Worm (Caenorhabditis elegans): ENCODE results near the gene mapk-15.
A peak's percentile ranks its signal among the peaks of the same experiment; 100 is the strongest.

The mapk-15 gene

DNA sequence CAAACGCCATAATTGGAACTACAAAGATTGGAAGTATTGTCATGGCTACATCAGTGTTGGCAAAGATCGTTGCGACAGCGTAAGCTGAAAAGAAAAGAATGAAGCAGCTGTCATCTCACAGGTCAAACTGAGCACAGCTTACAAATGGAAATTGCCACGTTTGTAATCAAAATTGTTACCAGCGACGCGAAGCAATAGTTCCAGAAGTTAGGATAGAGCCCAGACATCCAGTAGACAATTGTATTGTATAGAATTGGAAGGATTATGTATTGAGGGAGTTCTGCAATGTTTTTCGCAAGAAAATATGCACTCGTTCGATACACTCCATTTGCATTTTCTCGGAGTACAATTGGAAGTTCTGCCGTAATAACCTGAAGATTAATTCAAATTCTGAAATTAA is 17.7 kb downstream of the mapk-15 start:
- no peak for TF ChIP-seq him-1 (tag; optimal IDR thresholded peaks at IDR 0.05)
- TF ChIP-seq W03F9.2 (tag; optimal IDR thresholded peaks at IDR 0.05), result no peak
- TF ChIP-seq dao-5 (tag; optimal IDR thresholded peaks at IDR 0.05), result no peak

DNA sequence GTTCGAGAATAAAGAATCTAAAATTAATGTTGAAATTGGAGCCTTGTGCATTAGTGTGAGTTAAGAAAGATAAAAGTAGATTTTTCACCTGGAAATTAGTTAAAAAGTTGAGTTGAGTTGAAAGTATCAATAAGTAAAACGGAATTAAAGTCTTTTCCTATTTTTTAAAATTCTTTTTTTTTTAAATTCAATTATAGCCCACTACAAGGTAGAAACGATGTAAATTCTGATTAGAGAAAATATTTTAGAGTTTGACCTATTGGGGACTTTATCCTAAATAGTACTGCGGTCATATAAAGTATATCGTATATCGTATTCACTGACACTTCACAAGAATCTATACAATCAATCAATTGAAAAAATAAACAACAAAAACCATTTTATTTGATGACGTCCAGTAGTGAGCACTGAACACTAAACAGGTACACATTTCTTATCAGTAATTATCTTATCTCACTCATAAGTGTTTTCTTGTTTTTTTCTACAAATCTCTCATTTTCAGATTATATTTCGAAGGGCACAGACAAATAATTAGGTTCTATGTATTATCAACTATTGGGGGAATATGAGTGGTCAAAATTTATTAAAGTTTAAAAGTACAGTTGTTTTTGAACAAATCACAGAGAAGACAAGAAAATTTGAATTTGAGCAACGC is 20.2 kb downstream of the mapk-15 start, which contains the start of gene wht-1:
TSS of gene wht-1 (minus strand) at position 51 of the 655 bp plus-strand sequence.
- TF ChIP-seq him-1 (tag; optimal IDR thresholded peaks at IDR 0.05) (no peak), W03F9.2 (tag; optimal IDR thresholded peaks at IDR 0.05) (no peak), dao-5 (tag; optimal IDR thresholded peaks at IDR 0.05) (no peak)

DNA sequence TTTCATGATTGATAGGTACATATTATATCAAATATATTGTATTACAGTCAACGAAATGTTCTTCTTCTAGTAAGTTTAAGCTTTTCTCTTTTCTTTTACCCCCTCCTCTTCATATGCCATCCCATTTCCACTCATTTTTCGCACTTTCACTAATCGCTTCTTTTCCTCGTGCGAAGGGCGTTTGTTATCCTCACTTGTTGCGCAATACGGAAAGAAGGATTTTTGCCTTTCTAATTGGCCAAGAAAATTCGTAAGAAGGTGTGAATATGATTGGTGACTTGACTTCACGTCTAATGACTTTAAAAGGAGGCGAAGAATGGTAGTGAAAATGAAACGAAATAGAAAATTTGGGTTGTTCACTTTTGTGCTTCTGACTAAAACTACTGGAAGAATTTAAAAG is 28.0 kb downstream of the mapk-15 start:
- TF ChIP-seq W03F9.2 (tag; optimal IDR thresholded peaks at IDR 0.05), result no peak
- no peak for TF ChIP-seq him-1 (tag; optimal IDR thresholded peaks at IDR 0.05)
- TF ChIP-seq dao-5 (tag; optimal IDR thresholded peaks at IDR 0.05), result no peak

DNA sequence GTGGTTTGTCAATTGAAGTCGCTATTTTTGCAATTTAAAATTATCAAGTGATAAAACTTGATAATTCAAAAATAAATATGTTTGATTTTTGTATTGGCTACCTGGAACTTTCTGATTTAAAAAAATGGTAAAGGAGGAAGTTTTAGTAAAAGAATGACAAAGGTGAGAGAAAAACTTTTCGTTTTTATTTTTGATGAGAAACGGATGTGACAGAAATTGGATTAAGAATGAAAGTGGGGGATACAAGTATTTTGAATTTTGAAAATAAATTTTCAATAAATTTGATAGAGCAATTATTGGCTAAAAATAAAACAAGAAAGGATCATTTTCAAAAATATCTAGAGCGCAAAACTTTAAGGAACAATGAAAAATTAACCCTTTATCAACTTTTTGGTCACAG is 35.1 kb downstream of the mapk-15 start, which contains the start of gene C05D10.4:
TSS of gene C05D10.4 (minus strand) at position 101 of the 400 bp plus-strand sequence.
- TF ChIP-seq him-1 (tag; optimal IDR thresholded peaks at IDR 0.05) (no peak), W03F9.2 (tag; optimal IDR thresholded peaks at IDR 0.05) (no peak), dao-5 (tag; optimal IDR thresholded peaks at IDR 0.05) (no peak)

DNA sequence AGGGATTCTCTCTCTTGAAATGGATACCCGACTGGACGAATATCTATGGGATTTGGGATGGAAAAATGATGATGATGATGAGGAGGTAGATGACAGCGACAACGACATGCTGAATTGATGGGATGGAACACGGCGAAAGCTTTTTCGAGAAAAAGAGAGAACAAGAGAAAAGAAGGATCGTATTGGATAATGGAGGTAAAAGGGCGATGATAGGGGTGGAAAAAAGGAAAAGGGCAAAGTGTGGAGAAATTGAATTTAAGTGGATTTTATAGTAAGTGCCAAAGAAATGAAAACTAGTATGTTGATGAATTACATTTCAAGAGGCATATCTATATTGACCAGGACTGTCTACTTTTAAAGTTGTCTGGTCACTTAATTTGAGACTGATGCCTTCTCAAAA is 38.2 kb downstream of the mapk-15 start:
- TF ChIP-seq him-1 (tag; optimal IDR thresholded peaks at IDR 0.05), result no peak
- no peak for TF ChIP-seq W03F9.2 (tag; optimal IDR thresholded peaks at IDR 0.05)
- no peak for TF ChIP-seq dao-5 (tag; optimal IDR thresholded peaks at IDR 0.05)

DNA sequence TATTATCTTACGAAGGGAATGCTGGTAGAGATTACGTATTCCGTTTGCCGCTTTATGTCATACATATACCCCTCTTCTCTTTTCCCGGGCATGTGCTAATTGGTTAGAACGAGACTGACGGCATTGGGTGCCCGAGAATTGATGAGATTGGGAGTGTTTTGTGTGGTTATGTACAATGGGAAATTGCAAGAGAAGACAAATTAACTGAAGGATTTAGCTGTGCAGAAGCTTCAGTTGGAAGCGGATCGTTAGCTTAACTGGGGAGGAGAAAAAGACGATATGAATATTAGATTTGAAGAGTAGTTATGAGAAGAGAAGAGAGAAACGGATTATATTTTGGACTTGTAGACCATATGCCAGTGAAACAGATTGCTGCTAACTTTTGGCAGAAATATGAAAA is 42.5 kb downstream of the mapk-15 start:
- no peak for TF ChIP-seq him-1 (tag; optimal IDR thresholded peaks at IDR 0.05)

DNA sequence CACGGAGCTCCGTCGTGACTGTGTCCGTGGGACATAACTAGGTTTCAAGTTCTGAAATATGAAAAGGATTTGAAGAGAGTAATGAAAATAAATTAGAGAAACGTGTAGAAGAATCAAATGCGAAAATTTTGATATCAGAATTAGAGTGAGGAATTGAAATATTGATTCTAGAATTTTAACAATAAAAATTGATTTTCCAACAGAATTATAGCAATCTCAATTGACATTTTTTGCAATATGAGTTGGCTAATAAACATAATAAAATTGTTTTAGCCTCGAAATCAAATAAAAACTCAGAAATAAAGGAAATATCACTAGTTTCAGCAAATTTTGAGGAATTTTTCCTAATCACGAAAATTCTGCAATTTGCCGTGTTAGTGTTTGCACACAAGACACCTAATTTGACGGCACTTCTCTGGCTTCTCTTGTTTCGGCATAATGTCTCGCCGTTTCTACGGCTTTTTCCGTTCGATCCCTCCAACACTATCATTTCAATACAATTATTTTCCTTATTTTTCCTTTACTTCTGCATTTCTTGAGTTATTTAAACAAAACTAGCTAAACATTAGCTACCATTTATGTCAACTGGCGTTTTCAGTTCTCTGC is 48.7 kb downstream of the mapk-15 start, which contains the start of gene nmt-1:
TSS of gene nmt-1 (minus strand) at position 51 of the 606 bp plus-strand sequence.
- TF ChIP-seq dao-5 (tag; optimal IDR thresholded peaks at IDR 0.05) (no peak), W03F9.2 (tag; optimal IDR thresholded peaks at IDR 0.05) (peak; percentile 36)

DNA sequence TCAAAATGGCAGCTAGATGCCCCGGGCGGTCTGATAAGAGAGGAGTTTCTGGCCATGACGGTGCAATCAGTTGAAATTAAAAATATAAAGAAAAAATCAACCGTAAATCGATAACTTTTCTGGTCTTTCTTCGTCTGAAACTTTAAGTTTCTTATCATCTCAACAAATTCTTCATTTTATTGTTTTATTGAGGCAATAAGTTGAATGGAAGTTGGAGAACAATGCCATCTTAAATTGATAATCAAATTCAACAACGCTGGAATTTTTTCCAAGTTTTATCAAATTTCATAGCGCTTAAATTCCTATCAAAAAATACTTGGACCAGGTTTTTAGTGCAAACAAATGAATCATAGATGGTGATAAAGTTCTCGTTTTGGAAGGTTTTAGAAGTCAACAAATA is 49.3 kb downstream of the mapk-15 start:
- TF ChIP-seq dao-5 (tag; optimal IDR thresholded peaks at IDR 0.05) (no peak), W03F9.2 (tag; optimal IDR thresholded peaks at IDR 0.05) (no peak), him-1 (tag; optimal IDR thresholded peaks at IDR 0.05) (no peak)

DNA sequence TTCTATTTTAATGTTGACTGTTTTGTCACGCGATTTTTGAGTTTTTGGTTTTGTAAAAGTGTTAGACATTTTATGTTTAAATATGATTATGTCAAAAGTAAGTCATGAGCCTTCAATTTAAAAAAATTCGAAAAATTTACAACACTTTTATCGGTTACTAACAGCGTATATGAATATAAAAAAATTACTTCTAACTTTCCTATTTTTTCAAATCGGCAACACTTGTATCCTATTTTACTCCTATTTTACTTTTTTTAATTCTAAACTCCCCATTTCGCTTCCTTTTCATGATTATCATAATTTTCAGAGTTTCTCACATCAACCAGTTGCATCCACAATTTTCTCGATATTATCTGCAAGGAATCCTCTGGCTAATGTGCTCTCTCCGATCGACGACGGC is 50.7 kb downstream of the mapk-15 start, which contains the start of gene kin-18:
TSS of gene kin-18 (plus strand) at position 301 of the 400 bp plus-strand sequence.
- no peak for TF ChIP-seq him-1 (tag; optimal IDR thresholded peaks at IDR 0.05)
- no peak for TF ChIP-seq W03F9.2 (tag; optimal IDR thresholded peaks at IDR 0.05)
- no peak for TF ChIP-seq dao-5 (tag; optimal IDR thresholded peaks at IDR 0.05)

DNA sequence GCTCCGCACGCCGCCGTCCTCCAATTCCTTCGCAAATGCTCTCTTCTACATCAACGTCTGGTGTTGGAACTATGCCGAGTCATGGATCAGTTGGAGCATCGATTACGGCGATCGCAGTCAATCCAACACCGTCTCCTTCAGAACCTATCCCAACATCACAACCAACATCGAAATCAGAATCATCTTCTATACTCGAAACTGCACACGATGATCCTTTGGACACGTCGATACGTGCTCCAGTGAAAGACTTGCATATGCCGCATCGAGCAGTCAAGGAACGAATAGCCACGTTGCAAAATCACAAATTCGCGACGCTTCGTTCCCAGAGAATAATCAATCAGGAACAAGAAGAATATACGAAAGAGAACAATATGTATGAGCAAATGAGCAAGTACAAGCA is 53.3 kb downstream of the mapk-15 start:
- TF ChIP-seq dao-5 (tag; optimal IDR thresholded peaks at IDR 0.05) (no peak), W03F9.2 (tag; optimal IDR thresholded peaks at IDR 0.05) (no peak), him-1 (tag; optimal IDR thresholded peaks at IDR 0.05) (no peak)
